Worm (Caenorhabditis elegans) whole organism, L3 larva: ENCODE results near the gene cex-2.

ENCODE experiments used
- ama-1 ChIP-seq: fragments of 150-350 bp; optimal IDR thresholded peaks from 2 replicates; lab custom pipeline; 2018
- elt-1 ChIP-seq: fragments of 150-350 bp; optimal IDR thresholded peaks from 2 replicates; lab custom pipeline; 2014; ENCODE audit warnings: missing biosample characterization, missing genetic modification characterization
- elt-3 ChIP-seq, 3 experiments: fragments of 150-350 bp in 1 of 3; sonication (generic microtip) in 2 of 3; optimal IDR thresholded peaks; 2 replicates in 2 of 3; 4 replicates in 1 of 3; lab custom pipeline; 2014 to 2017; ENCODE audit warnings: missing biosample characterization in 3 of 3, missing genetic modification characterization in 3 of 3
- lin-15B ChIP-seq: fragments of 150-350 bp; optimal IDR thresholded peaks from 2 replicates; lab custom pipeline; 2014; ENCODE audit warnings: missing biosample characterization, missing genetic modification characterization
- nhr-11 ChIP-seq: fragments of 150-350 bp; optimal IDR thresholded peaks from 2 replicates; lab custom pipeline; 2014; ENCODE audit warnings: missing biosample characterization, missing genetic modification characterization
- nhr-23 ChIP-seq: fragments of 150-350 bp; optimal IDR thresholded peaks from 2 replicates; lab custom pipeline; 2014; ENCODE audit warnings: missing biosample characterization, missing genetic modification reagents, missing genetic modification characterization
- nhr-237 ChIP-seq: fragments of 150-350 bp; optimal IDR thresholded peaks from 2 replicates; lab custom pipeline; 2014; ENCODE audit warnings: missing biosample characterization, missing genetic modification characterization
- nhr-76 ChIP-seq: fragments of 150-350 bp; sonication (generic microtip); optimal IDR thresholded peaks from 5 replicates; lab custom pipeline; 2014; ENCODE audit warnings: missing biosample characterization, missing genetic modification characterization
- nhr-77 ChIP-seq: fragments of 150-350 bp; optimal IDR thresholded peaks from 2 replicates; lab custom pipeline; 2014; ENCODE audit warnings: missing biosample characterization, missing genetic modification characterization
- pqm-1 ChIP-seq: fragments of 150-350 bp; optimal IDR thresholded peaks from 2 replicates; lab custom pipeline; 2017; ENCODE audit warnings: missing biosample characterization, missing genetic modification characterization, inconsistent platforms
- snpc-4 ChIP-seq: fragments of 150-350 bp; optimal IDR thresholded peaks from 2 replicates; lab custom pipeline; 2014; ENCODE audit warnings: missing biosample characterization, missing genetic modification characterization
- tbx-2 ChIP-seq: sonication (generic microtip); optimal IDR thresholded peaks from 2 replicates; lab custom pipeline; 2016; ENCODE audit warnings: mild to moderate bottlenecking, missing genetic modification characterization, missing compliant biosample characterization
- unc-39 ChIP-seq: sonication (generic microtip); optimal IDR thresholded peaks from 4 replicates; lab custom pipeline; 2017; ENCODE audit warnings: missing biosample characterization, missing genetic modification characterization

ce11 chrII:7864892-7865291 lies 29.7 kb upstream of the cex-2 start:
- TF ChIP-seq ama-1 (lab: Kevin White, UChicago) (no peak), nhr-77 (tag; lab: Kevin White, UChicago) (no peak), lin-15B (tag; lab: Kevin White, UChicago) (no peak), nhr-237 (no peak), nhr-11 (no peak), elt-3 (tag; optimal IDR thresholded peaks at IDR 0.05; lab: Kevin White, UChicago) (no peak), pqm-1 (no peak), snpc-4 (tag; lab: Kevin White, UChicago) (no peak), elt-1 (tag; lab: Kevin White, UChicago) (no peak), tbx-2 (no peak), unc-39 (tag; lab: Kevin White, UChicago) (no peak), nhr-23 (tag; lab: Kevin White, UChicago) (no peak), nhr-76 (tag; lab: Kevin White, UChicago) (no peak)
